Fruit fly (Drosophila melanogaster) whole organism, embryonic: ENCODE measurements around the gene TkR86C.

ENCODE experiments used
- B-H1 ChIP-seq: fragments of 200-800 bp; sonication (Bioruptor generic); IDR thresholded peaks from 3 replicates; pipeline ENCODE4 v1.3.6; 2022; ENCODE audit warnings: missing biosample characterization, missing genetic modification characterization
- Bteb2 ChIP-seq: fragments of 200-800 bp; sonication (Bioruptor generic); optimal IDR thresholded peaks from 2 replicates; lab custom pipeline; 2016; ENCODE audit warnings: missing biosample characterization, missing genetic modification characterization
- CG11247 ChIP-seq: fragments of 200-800 bp; sonication (Bioruptor generic); IDR thresholded peaks from 2 replicates; pipeline ENCODE4 v1.3.6; 2022; ENCODE audit warnings: missing biosample characterization, missing genetic modification characterization
- CG15696 ChIP-seq: fragments of 200-800 bp; sonication (Bioruptor generic); optimal IDR thresholded peaks from 2 replicates; lab custom pipeline; 2019; ENCODE audit warnings: missing biosample characterization, mild to moderate bottlenecking, missing genetic modification characterization, moderate library complexity
- CG17186 ChIP-seq: fragments of 200-800 bp; sonication (Bioruptor generic); optimal IDR thresholded peaks from 3 replicates; lab custom pipeline; 2017; ENCODE audit warnings: missing biosample characterization, missing genetic modification reagents, missing genetic modification characterization
- CG17568 ChIP-seq: fragments of 200-800 bp; sonication (Bioruptor generic); optimal IDR thresholded peaks from 2 replicates; lab custom pipeline; 2018; ENCODE audit warnings: missing biosample characterization, mild to moderate bottlenecking, missing genetic modification characterization, moderate library complexity
- CG2116 ChIP-seq: fragments of 200-800 bp; sonication (Bioruptor generic); optimal IDR thresholded peaks from 3 replicates; lab custom pipeline; 2018; ENCODE audit warnings: missing biosample characterization, mild to moderate bottlenecking, missing genetic modification characterization
- CG3281 ChIP-seq: fragments of 200-800 bp; sonication (Bioruptor generic); optimal IDR thresholded peaks from 3 replicates; lab custom pipeline; 2017; ENCODE audit warnings: missing biosample characterization, mild to moderate bottlenecking, missing genetic modification characterization
- CG34376 ChIP-seq: fragments of 200-800 bp; sonication (Bioruptor generic); optimal IDR thresholded peaks from 2 replicates; lab custom pipeline; 2018; ENCODE audit warnings: missing biosample characterization, mild to moderate bottlenecking, missing genetic modification characterization
- CG9609 ChIP-seq: fragments of 200-800 bp; sonication (Bioruptor generic); optimal IDR thresholded peaks from 3 replicates; lab custom pipeline; 2016; ENCODE audit warnings: missing biosample characterization, missing genetic modification characterization
- CTCF ChIP-seq: fragments of 200-800 bp; sonication (Bioruptor generic); optimal IDR thresholded peaks from 2 replicates; lab custom pipeline; 2017; ENCODE audit warnings: missing biosample characterization, mild to moderate bottlenecking, missing genetic modification characterization, moderate library complexity
- D19A ChIP-seq: fragments of 200-800 bp; optimal IDR thresholded peaks from 3 replicates; lab custom pipeline; 2019; ENCODE audit warnings: missing biosample characterization, mild to moderate bottlenecking, missing genetic modification characterization, moderate library complexity
- Dek ChIP-seq: fragments of 200-800 bp; sonication (Bioruptor generic); optimal IDR thresholded peaks from 3 replicates; lab custom pipeline; 2019; ENCODE audit warnings: missing biosample characterization, mild to moderate bottlenecking, missing genetic modification characterization, moderate library complexity
- Dfd ChIP-seq, 2 experiments: fragments of >200 bp; optimal IDR thresholded peaks; 2 replicates each; lab custom pipeline; 2017; ENCODE audit warnings: missing biosample characterization in 2 of 2, missing genetic modification characterization in 2 of 2
- Dll ChIP-seq: fragments of 200-800 bp; sonication (Bioruptor generic); IDR thresholded peaks from 4 replicates; pipeline ENCODE4 v1.3.6; 2022; ENCODE audit warnings: missing biosample characterization, missing genetic modification characterization; ENCODE audit not compliant: partially characterized antibody
- Hr78 ChIP-seq, 2 experiments: fragments of 200-800 bp in 1 of 2; fragments of >200 bp in 1 of 2; sonication (Bioruptor generic) in 1 of 2; optimal IDR thresholded peaks; 2 replicates each; lab custom pipeline; 2017 to 2019; ENCODE audit warnings: missing biosample characterization in 2 of 2, missing genetic modification characterization in 2 of 2, mild to moderate bottlenecking in 1 of 2, moderate library complexity in 1 of 2
- NfI ChIP-seq: fragments of 200-800 bp; sonication (Bioruptor generic); optimal IDR thresholded peaks from 3 replicates; lab custom pipeline; 2018; ENCODE audit warnings: missing biosample characterization, mild to moderate bottlenecking, missing genetic modification characterization, moderate library complexity
- Pdp1 ChIP-seq, 2 experiments: fragments of 200-800 bp; sonication (Bioruptor generic); optimal IDR thresholded peaks; 3 replicates each; lab custom pipeline; 2016; ENCODE audit warnings: missing biosample characterization in 2 of 2, missing genetic modification characterization in 2 of 2, mild to moderate bottlenecking in 1 of 2, moderate library complexity in 1 of 2
- Sox102F ChIP-seq: fragments of 200-800 bp; sonication (Bioruptor generic); optimal IDR thresholded peaks from 2 replicates; lab custom pipeline; 2018; ENCODE audit warnings: missing biosample characterization, mild to moderate bottlenecking, missing genetic modification characterization, moderate library complexity
- Spps ChIP-seq: fragments of 200-800 bp; sonication (Bioruptor generic); optimal IDR thresholded peaks from 2 replicates; lab custom pipeline; 2018; ENCODE audit warnings: missing biosample characterization, mild to moderate bottlenecking, missing genetic modification characterization
- Sry-δ ChIP-seq: fragments of 200-800 bp; sonication (Bioruptor generic); optimal IDR thresholded peaks from 2 replicates; lab custom pipeline; 2016; ENCODE audit warnings: missing biosample characterization, missing genetic modification characterization
- Stat92E ChIP-seq, 3 experiments: fragments of >200 bp in 2 of 3; fragments of 200-800 bp in 1 of 3; sonication (Bioruptor generic) in 1 of 3; optimal IDR thresholded peaks; 2 replicates each; lab custom pipeline; 2017 to 2019; ENCODE audit warnings: missing biosample characterization in 3 of 3, missing genetic modification characterization in 3 of 3, mild to moderate bottlenecking in 1 of 3, moderate library complexity in 1 of 3
- chif ChIP-seq, 2 experiments: fragments of 200-800 bp; sonication (Bioruptor generic); optimal IDR thresholded peaks; 3 replicates each; lab custom pipeline; 2016; ENCODE audit warnings: missing biosample characterization in 2 of 2, missing genetic modification characterization in 2 of 2
- chinmo ChIP-seq: fragments of 200-800 bp; sonication (Bioruptor generic); IDR thresholded peaks from 4 replicates; pipeline ENCODE4 v1.3.6; 2022; ENCODE audit warnings: missing biosample characterization, missing genetic modification characterization; ENCODE audit not compliant: partially characterized antibody
- cwo ChIP-seq: fragments of 200-800 bp; sonication (Bioruptor generic); optimal IDR thresholded peaks from 3 replicates; lab custom pipeline; 2017; ENCODE audit warnings: missing biosample characterization, missing genetic modification characterization, mild to moderate bottlenecking, moderate library complexity, missing genetic modification reagents
- ems ChIP-seq: fragments of 200-800 bp; sonication (Bioruptor generic); optimal IDR thresholded peaks from 3 replicates; lab custom pipeline; 2016; ENCODE audit warnings: missing biosample characterization, missing genetic modification characterization
- en ChIP-seq: fragments of 200-800 bp; sonication (Bioruptor generic); optimal IDR thresholded peaks from 2 replicates; lab custom pipeline; 2016; ENCODE audit warnings: missing biosample characterization, missing genetic modification characterization
- esg ChIP-seq: fragments of 200-800 bp; sonication (Bioruptor generic); conservative IDR thresholded peaks from 2 replicates; pipeline ENCODE4 v1.3.6; 2022; ENCODE audit warnings: missing biosample characterization, missing genetic modification characterization
- fd3F ChIP-seq: fragments of 200-800 bp; sonication (Bioruptor generic); optimal IDR thresholded peaks from 2 replicates; lab custom pipeline; 2018; ENCODE audit warnings: missing biosample characterization, mild to moderate bottlenecking, missing genetic modification characterization, moderate library complexity
- fu2 ChIP-seq: fragments of 200-800 bp; sonication (Bioruptor generic); optimal IDR thresholded peaks from 2 replicates; lab custom pipeline; 2016; ENCODE audit warnings: missing biosample characterization, missing genetic modification characterization
- gfzf ChIP-seq: fragments of 200-800 bp; sonication (Bioruptor generic); optimal IDR thresholded peaks from 2 replicates; lab custom pipeline; 2016; ENCODE audit warnings: missing biosample characterization, mild to moderate bottlenecking, missing genetic modification characterization, moderate library complexity
- her ChIP-seq: fragments of 200-800 bp; sonication (Bioruptor generic); optimal IDR thresholded peaks from 2 replicates; lab custom pipeline; 2016; ENCODE audit warnings: missing biosample characterization, missing genetic modification characterization
- kay ChIP-seq: fragments of 200-800 bp; sonication (Bioruptor generic); optimal IDR thresholded peaks from 2 replicates; lab custom pipeline; 2016; ENCODE audit warnings: missing biosample characterization, missing genetic modification characterization
- mld ChIP-seq: fragments of 200-800 bp; sonication (Bioruptor generic); IDR thresholded peaks from 3 replicates; pipeline ENCODE4 v1.3.6; 2022; ENCODE audit warnings: missing biosample characterization, missing genetic modification characterization; ENCODE audit not compliant: partially characterized antibody
- nau ChIP-seq: fragments of 200-800 bp; sonication (Bioruptor generic); optimal IDR thresholded peaks from 3 replicates; lab custom pipeline; 2017; ENCODE audit warnings: missing biosample characterization, mild to moderate bottlenecking, missing genetic modification characterization, missing genetic modification reagents
- p53 ChIP-seq: fragments of 200-800 bp; sonication (Bioruptor generic); optimal IDR thresholded peaks from 2 replicates; lab custom pipeline; 2016; ENCODE audit warnings: missing biosample characterization, missing genetic modification characterization
- pho ChIP-seq: fragments of 200-800 bp; sonication (Bioruptor generic); optimal IDR thresholded peaks from 2 replicates; lab custom pipeline; 2016; ENCODE audit warnings: missing biosample characterization, missing genetic modification characterization
- phol ChIP-seq: fragments of 200-800 bp; sonication (Bioruptor generic); optimal IDR thresholded peaks from 3 replicates; lab custom pipeline; 2018; ENCODE audit warnings: missing biosample characterization, mild to moderate bottlenecking, missing genetic modification characterization, moderate library complexity
- prd ChIP-seq, 3 experiments: fragments of >200 bp in 2 of 3; fragments of 200-800 bp in 1 of 3; sonication (Bioruptor generic) in 1 of 3; optimal IDR thresholded peaks in 2 of 3; IDR thresholded peaks in 1 of 3; 2 replicates in 2 of 3; 3 replicates in 1 of 3; pipeline versions ENCODE4 v1.3.6 to Lab custom; 2017 to 2022; ENCODE audit warnings: missing biosample characterization in 1 of 3, missing genetic modification characterization in 1 of 3
- pum ChIP-seq: fragments of 200-800 bp; sonication (Bioruptor generic); optimal IDR thresholded peaks from 2 replicates; lab custom pipeline; 2016; ENCODE audit warnings: missing biosample characterization, missing genetic modification characterization
- rib ChIP-seq: fragments of 200-800 bp; sonication (Bioruptor generic); IDR thresholded peaks from 2 replicates; pipeline ENCODE4 v1.3.6; 2022; ENCODE audit warnings: missing biosample characterization, missing genetic modification characterization
- sc ChIP-seq, 3 experiments: fragments of >200 bp in 2 of 3; fragments of 200-800 bp in 1 of 3; sonication (Bioruptor generic) in 1 of 3; optimal IDR thresholded peaks; 2 replicates in 2 of 3; 3 replicates in 1 of 3; lab custom pipeline; 2017; ENCODE audit warnings: mild to moderate bottlenecking in 1 of 3, missing biosample characterization in 1 of 3, missing genetic modification characterization in 1 of 3, missing genetic modification reagents in 1 of 3
- sim ChIP-seq: fragments of 200-800 bp; sonication (Bioruptor generic); IDR thresholded peaks from 2 replicates; pipeline ENCODE4 v1.3.6; 2022; ENCODE audit warnings: missing biosample characterization, missing genetic modification characterization
- stwl ChIP-seq: fragments of 200-800 bp; sonication (Bioruptor generic); optimal IDR thresholded peaks from 3 replicates; lab custom pipeline; 2018; ENCODE audit warnings: missing biosample characterization, mild to moderate bottlenecking, missing genetic modification characterization, moderate library complexity
- tgo ChIP-seq: fragments of 200-800 bp; sonication (Bioruptor generic); IDR thresholded peaks from 3 replicates; pipeline ENCODE4 v1.3.6; 2022; ENCODE audit warnings: missing biosample characterization, missing genetic modification characterization
- trem ChIP-seq: fragments of 200-800 bp; optimal IDR thresholded peaks from 3 replicates; lab custom pipeline; 2019; ENCODE audit warnings: missing biosample characterization, mild to moderate bottlenecking, missing genetic modification characterization, moderate library complexity
- wdn ChIP-seq: fragments of 200-800 bp; sonication (Bioruptor generic); IDR thresholded peaks from 2 replicates; pipeline ENCODE4 v1.3.6; 2022; ENCODE audit warnings: missing biosample characterization, missing genetic modification characterization
- zen2 ChIP-seq: fragments of 200-800 bp; sonication (Bioruptor generic); IDR thresholded peaks from 3 replicates; pipeline ENCODE4 v1.3.6; 2022; ENCODE audit warnings: missing biosample characterization, missing genetic modification characterization; ENCODE audit not compliant: partially characterized antibody
- zfh2 ChIP-seq: fragments of 200-800 bp; sonication (Bioruptor generic); optimal IDR thresholded peaks from 2 replicates; lab custom pipeline; 2016; ENCODE audit warnings: missing biosample characterization, missing genetic modification characterization

TkR86C gene

dm6 chr3R:10696371-10696777 lies 54.7 kb downstream of the TkR86C start, which contains the start of the genes pug, CG14683 and CG46459 (continued):
- TF ChIP-seq pum (GFP tag; lab: Kevin White, UChicago) (peak; percentile 45), NfI (GFP tag; lab: Kevin White, UChicago) (peak; percentile 10), phol (tag; lab: Kevin White, UChicago) (peak; percentile 57), CG34376 (GFP tag; lab: Kevin White, UChicago) (no peak), nau (GFP tag; lab: Kevin White, UChicago) (no peak), CG17186 (GFP tag; lab: Kevin White, UChicago) (peak; percentile 76), Stat92E (GFP tag; optimal IDR thresholded peaks at IDR 0.05; lab: Kevin White, UChicago) (no peak), prd (optimal IDR thresholded peaks at IDR 0.05; lab: Kevin White, UChicago) (no peak), prd (GFP tag; IDR thresholded peaks at IDR 0.05; lab: Robert Waterston, UW) (peak; percentile 48; the same call in 1 of the 3 replicates), chif (GFP tag; optimal IDR thresholded peaks at IDR 0.05; lab: Kevin White, UChicago) (peak in 1 of 2 experiments; percentile 21), Sry-δ (peak; percentile 96), sc (optimal IDR thresholded peaks at IDR 0.05; lab: Kevin White, UChicago) (no peak), sc (GFP tag; optimal IDR thresholded peaks at IDR 0.05; lab: Kevin White, UChicago) (no peak), B-H1 (no peak), trem (tag; lab: Kevin White, UChicago) (peak; percentile 68), Dek (tag; lab: Kevin White, UChicago) (no peak), stwl (peak; percentile 94), esg (GFP tag; lab: Robert Waterston, UW) (no peak), zfh2 (peak; percentile 60), CG3281 (GFP tag; lab: Kevin White, UChicago) (peak; percentile 41), zen2 (GFP tag; lab: Robert Waterston, UW) (peak; percentile 94), Sox102F (peak; percentile 11), fu2 (GFP tag; lab: Kevin White, UChicago) (peak; percentile 11), Bteb2 (GFP tag; lab: Kevin White, UChicago) (peak; percentile 15), Dll (peak; percentile 99), kay (GFP tag; lab: Kevin White, UChicago) (peak; percentile 2), CG9609 (GFP tag; lab: Kevin White, UChicago) (peak; percentile 32), sim (no peak), wdn (GFP tag; lab: Robert Waterston, UW) (no peak), gfzf (GFP tag; lab: Kevin White, UChicago) (peak; percentile 52), her (GFP tag; lab: Kevin White, UChicago) (peak; percentile 46), ems (peak; percentile 66), Hr78 (GFP tag; optimal IDR thresholded peaks at IDR 0.05; lab: Kevin White, UChicago) (no peak), CG2116 (peak; percentile 75), D19A (tag; lab: Kevin White, UChicago) (peak; percentile 1), CG17568 (no peak), mld (peak; percentile 91), chinmo (peak; percentile 85; the same call in 3 of the 4 replicates), Dfd (GFP tag; optimal IDR thresholded peaks at IDR 0.05; lab: Kevin White, UChicago) (no peak), CG11247 (GFP tag; lab: Robert Waterston, UW) (no peak), CTCF (GFP tag; lab: Kevin White, UChicago) (no peak), rib (GFP tag; lab: Robert Waterston, UW) (no peak), fd3F (GFP tag; lab: Kevin White, UChicago) (no peak), pho (GFP tag; lab: Kevin White, UChicago) (peak; percentile 38), Pdp1 (GFP tag; optimal IDR thresholded peaks at IDR 0.05; lab: Kevin White, UChicago) (peak; percentile 61 to 75), CG15696 (tag; lab: Kevin White, UChicago) (peak; percentile 2), en (GFP tag; lab: Kevin White, UChicago) (peak; percentile 20), cwo (no peak), Spps (tag; lab: Kevin White, UChicago) (no peak), p53 (peak; percentile 24), tgo (GFP tag; lab: Robert Waterston, UW) (peak; percentile 23; the same call in 1 of the 3 replicates)
